Fruit fly (Drosophila melanogaster): ENCODE data around the gene Cyp4d2.

The Cyp4d2 gene

dm6 chrX:2219899-2220298 lies 44.1 kb downstream of the Cyp4d2 start:
- TF ChIP-seq CG12104 (GFP tag; optimal IDR thresholded peaks at IDR 0.05) (no peak), GATAe (GFP tag; conservative IDR thresholded peaks at IDR 0.05) (no peak), dpn (GFP tag; optimal IDR thresholded peaks at IDR 0.05) (no peak), CG7963 (GFP tag; IDR thresholded peaks at IDR 0.05; ENCODE audit: partially characterized antibody) (no peak), CG10267 (tag; optimal IDR thresholded peaks at IDR 0.05) (no peak), CG11723 (GFP tag; optimal IDR thresholded peaks at IDR 0.05) (no peak), cad (GFP tag; optimal IDR thresholded peaks at IDR 0.05) (no peak), CG3726 (GFP tag; IDR thresholded peaks at IDR 0.05) (no peak), pfk (GFP tag; optimal IDR thresholded peaks at IDR 0.05) (no peak), run (tag; optimal IDR thresholded peaks at IDR 0.05) (no peak), Rx (GFP tag; IDR thresholded peaks at IDR 0.05) (no peak), Med (GFP tag) (peak; percentile 58), MBD-R2 (GFP tag; IDR thresholded peaks at IDR 0.05) (no peak), CG4404 (GFP tag; IDR thresholded peaks at IDR 0.05) (no peak), CG17186 (GFP tag; optimal IDR thresholded peaks at IDR 0.05) (no peak), klu (GFP tag; IDR thresholded peaks at IDR 0.05) (no peak), trh (GFP tag; optimal IDR thresholded peaks at IDR 0.05) (no peak), psq (GFP tag; optimal IDR thresholded peaks at IDR 0.05) (no peak), zf30C (GFP tag; optimal IDR thresholded peaks at IDR 0.05) (no peak), fd96Cb (tag; optimal IDR thresholded peaks at IDR 0.05) (peak; percentile 12), Ravus (GFP tag; IDR thresholded peaks at IDR 0.05) (no peak), bowl (GFP tag; IDR thresholded peaks at IDR 0.05) (no peak), CG9797 (GFP tag; optimal IDR thresholded peaks at IDR 0.05) (no peak), CG15011 (GFP tag; optimal IDR thresholded peaks at IDR 0.05) (no peak), wdn (GFP tag; IDR thresholded peaks at IDR 0.05) (no peak), Usf (GFP tag; optimal IDR thresholded peaks at IDR 0.05) (no peak), CG32767 (GFP tag; IDR thresholded peaks at IDR 0.05) (no peak), CG12219 (GFP tag; optimal IDR thresholded peaks at IDR 0.05) (no peak), gce (GFP tag; IDR thresholded peaks at IDR 0.05) (no peak), gsb-n (tag; optimal IDR thresholded peaks at IDR 0.05) (no peak), Bgb (GFP tag; IDR thresholded peaks at IDR 0.05; ENCODE audit: partially characterized antibody) (no peak), Fer3 (tag; optimal IDR thresholded peaks at IDR 0.05) (no peak), kay (GFP tag; optimal IDR thresholded peaks at IDR 0.05) (no peak), Fer1 (GFP tag; optimal IDR thresholded peaks at IDR 0.05) (no peak), fru (optimal IDR thresholded peaks at IDR 0.05) (no peak), CG2712 (tag; optimal IDR thresholded peaks at IDR 0.05) (peak; percentile 7), sqz (GFP tag; optimal IDR thresholded peaks at IDR 0.05) (no peak), Hsf (GFP tag; optimal IDR thresholded peaks at IDR 0.05) (no peak), CG1024 (GFP tag; IDR thresholded peaks at IDR 0.05) (no peak), Neu2 (GFP tag; optimal IDR thresholded peaks at IDR 0.05; ENCODE audit: borderline replicate concordance) (no peak), CG11504 (tag; optimal IDR thresholded peaks at IDR 0.05) (peak; percentile 21), CG33213 (GFP tag; optimal IDR thresholded peaks at IDR 0.05) (no peak), MTF-1 (GFP tag; optimal IDR thresholded peaks at IDR 0.05; ENCODE audit: borderline replicate concordance) (no peak), CG6683 (GFP tag; optimal IDR thresholded peaks at IDR 0.05) (no peak), nerfin-1 (tag; optimal IDR thresholded peaks at IDR 0.05) (no peak), sob (GFP tag; IDR thresholded peaks at IDR 0.05) (no peak), Hr39 (optimal IDR thresholded peaks at IDR 0.05) (no peak), CG17361 (GFP tag; IDR thresholded peaks at IDR 0.05) (no peak), fd64A (GFP tag; optimal IDR thresholded peaks at IDR 0.05) (no peak), CG12744 (GFP tag; optimal IDR thresholded peaks at IDR 0.05) (no peak), cas (GFP tag; IDR thresholded peaks at IDR 0.05) (no peak), vvl (GFP tag; IDR thresholded peaks at IDR 0.05) (peak; percentile 29; the same call in 1 of the 2 replicates), CG18619 (GFP tag; optimal IDR thresholded peaks at IDR 0.05) (no peak), CG8478 (optimal IDR thresholded peaks at IDR 0.05) (no peak)

Measured in whole organism, embryonic.